Fruit fly (Drosophila melanogaster) whole organism, embryonic: ENCODE data around the gene CG15916.
A peak's percentile ranks its signal among the peaks of the same experiment; 100 is the strongest.

Experiments used
- Atf6 ChIP-seq: fragments of 200-800 bp; sonication (Bioruptor generic); IDR thresholded peaks from 2 replicates; pipeline ENCODE4 v1.3.6; 2022; ENCODE audit warnings: missing biosample characterization, missing genetic modification characterization
- Bdp1 ChIP-seq: fragments of 200-800 bp; sonication (Bioruptor generic); optimal IDR thresholded peaks from 3 replicates; lab custom pipeline; 2016; ENCODE audit warnings: missing biosample characterization, missing genetic modification characterization
- CG12659 ChIP-seq: fragments of 200-800 bp; sonication (Bioruptor generic); optimal IDR thresholded peaks from 3 replicates; lab custom pipeline; 2017; ENCODE audit warnings: mild to moderate bottlenecking, missing biosample characterization, missing genetic modification reagents, missing genetic modification characterization
- CG15011 ChIP-seq: fragments of 200-800 bp; sonication (Bioruptor generic); optimal IDR thresholded peaks from 3 replicates; lab custom pipeline; 2018; ENCODE audit warnings: missing biosample characterization, mild to moderate bottlenecking, missing genetic modification characterization
- CG1647 ChIP-seq: fragments of 200-800 bp; sonication (Bioruptor generic); optimal IDR thresholded peaks from 3 replicates; lab custom pipeline; 2016; ENCODE audit warnings: missing biosample characterization, missing genetic modification characterization
- CG18619 ChIP-seq: fragments of 200-800 bp; sonication (Bioruptor generic); optimal IDR thresholded peaks from 3 replicates; lab custom pipeline; 2017; ENCODE audit warnings: missing biosample characterization, mild to moderate bottlenecking, missing genetic modification characterization
- CG2199 ChIP-seq: fragments of 200-800 bp; sonication (Bioruptor generic); IDR thresholded peaks from 3 replicates; pipeline ENCODE4 v1.3.6; 2022; ENCODE audit warnings: missing biosample characterization, missing genetic modification characterization
- CG30020 ChIP-seq: fragments of 200-800 bp; optimal IDR thresholded peaks from 2 replicates; lab custom pipeline; 2019; ENCODE audit warnings: missing biosample characterization, mild to moderate bottlenecking, missing genetic modification characterization, moderate library complexity
- CG4282 ChIP-seq: fragments of 200-800 bp; sonication (Bioruptor generic); optimal IDR thresholded peaks from 2 replicates; lab custom pipeline; 2016; ENCODE audit warnings: missing biosample characterization, missing genetic modification characterization
- CG4617 ChIP-seq: fragments of 200-800 bp; sonication (Bioruptor generic); optimal IDR thresholded peaks from 3 replicates; lab custom pipeline; 2016; ENCODE audit warnings: missing biosample characterization, missing genetic modification characterization, borderline replicate concordance
- CG7786 ChIP-seq: fragments of 200-800 bp; sonication (Bioruptor generic); optimal IDR thresholded peaks from 2 replicates; lab custom pipeline; 2016; ENCODE audit warnings: missing biosample characterization, missing genetic modification characterization
- CG7928 ChIP-seq: fragments of 200-800 bp; sonication (Bioruptor generic); optimal IDR thresholded peaks from 2 replicates; lab custom pipeline; 2017; ENCODE audit warnings: missing biosample characterization, mild to moderate bottlenecking, missing genetic modification characterization
- CG7987 ChIP-seq: fragments of 200-800 bp; sonication (Bioruptor generic); optimal IDR thresholded peaks from 2 replicates; lab custom pipeline; 2018; ENCODE audit warnings: missing biosample characterization, mild to moderate bottlenecking, missing genetic modification characterization, moderate library complexity
- Chrac-16 ChIP-seq: fragments of 200-800 bp; sonication (Bioruptor generic); optimal IDR thresholded peaks from 3 replicates; lab custom pipeline; 2016; ENCODE audit warnings: missing biosample characterization, missing genetic modification characterization
- Dp ChIP-seq: fragments of 200-800 bp; sonication (Bioruptor generic); optimal IDR thresholded peaks from 2 replicates; lab custom pipeline; 2018; ENCODE audit warnings: missing biosample characterization, mild to moderate bottlenecking, missing genetic modification characterization, moderate library complexity
- ERR ChIP-seq: fragments of 200-800 bp; sonication (Bioruptor generic); optimal IDR thresholded peaks from 2 replicates; lab custom pipeline; 2016; ENCODE audit warnings: missing biosample characterization, missing genetic modification characterization
- Ets65A ChIP-seq: fragments of 200-800 bp; sonication (Bioruptor generic); peaks from one replicate; lab custom pipeline; 2016; ENCODE audit warnings: missing biosample characterization, missing genetic modification characterization
- Ets97D ChIP-seq: fragments of 200-800 bp; sonication (Bioruptor generic); optimal IDR thresholded peaks from 3 replicates; lab custom pipeline; 2016; ENCODE audit warnings: missing biosample characterization, missing genetic modification characterization
- GATAe ChIP-seq: fragments of 200-800 bp; sonication (Bioruptor generic); conservative IDR thresholded peaks from 2 replicates; pipeline ENCODE4 v1.3.6; 2022; ENCODE audit warnings: missing biosample characterization, missing genetic modification characterization
- H2.0 ChIP-seq: fragments of 200-800 bp; sonication (Bioruptor generic); IDR thresholded peaks from 2 replicates; pipeline ENCODE4 v1.3.6; 2022; ENCODE audit warnings: missing biosample characterization, missing genetic modification characterization
- HLH4C ChIP-seq: fragments of 200-800 bp; sonication (Bioruptor generic); IDR thresholded peaks from 3 replicates; pipeline ENCODE4 v1.3.6; 2022; ENCODE audit warnings: missing biosample characterization, missing genetic modification characterization; ENCODE audit not compliant: partially characterized antibody
- Hsf ChIP-seq: fragments of 200-800 bp; sonication (Bioruptor generic); optimal IDR thresholded peaks from 3 replicates; lab custom pipeline; 2016; ENCODE audit warnings: missing biosample characterization, missing genetic modification characterization
- NC2β ChIP-seq: fragments of 200-800 bp; sonication (Bioruptor generic); optimal IDR thresholded peaks from 2 replicates; lab custom pipeline; 2016; ENCODE audit warnings: missing biosample characterization, missing genetic modification characterization
- NFAT ChIP-seq: fragments of 200-800 bp; sonication (Bioruptor generic); IDR thresholded peaks from 2 replicates; pipeline ENCODE4 v1.3.6; 2022; ENCODE audit warnings: missing biosample characterization, missing genetic modification characterization
- Pdp1 ChIP-seq, 2 experiments: fragments of 200-800 bp; sonication (Bioruptor generic); optimal IDR thresholded peaks; 3 replicates each; lab custom pipeline; 2016; ENCODE audit warnings: missing biosample characterization in 2 of 2, missing genetic modification characterization in 2 of 2, mild to moderate bottlenecking in 1 of 2, moderate library complexity in 1 of 2
- Poxn ChIP-seq: fragments of 200-800 bp; sonication (Bioruptor generic); IDR thresholded peaks from 2 replicates; pipeline ENCODE4 v1.3.6; 2022; ENCODE audit warnings: missing biosample characterization, missing genetic modification characterization
- Scr ChIP-seq: fragments of 200-800 bp; sonication (Bioruptor generic); IDR thresholded peaks from 2 replicates; pipeline ENCODE4 v1.3.6; 2022; ENCODE audit warnings: missing biosample characterization, missing genetic modification characterization; ENCODE audit not compliant: partially characterized antibody
- YL-1 ChIP-seq: fragments of 200-800 bp; sonication (Bioruptor generic); optimal IDR thresholded peaks from 3 replicates; lab custom pipeline; 2017; ENCODE audit warnings: missing biosample characterization, mild to moderate bottlenecking, missing genetic modification characterization
- amos ChIP-seq: fragments of 200-800 bp; sonication (Bioruptor generic); IDR thresholded peaks from 2 replicates; pipeline ENCODE4 v1.3.6; 2022; ENCODE audit warnings: missing biosample characterization, missing genetic modification characterization; ENCODE audit not compliant: partially characterized antibody
- ap ChIP-seq: fragments of 200-800 bp; sonication (Bioruptor generic); IDR thresholded peaks from 2 replicates; pipeline ENCODE4 v1.3.6; 2022; ENCODE audit warnings: missing biosample characterization, missing genetic modification characterization
- cwo ChIP-seq: fragments of 200-800 bp; sonication (Bioruptor generic); optimal IDR thresholded peaks from 3 replicates; lab custom pipeline; 2017; ENCODE audit warnings: missing biosample characterization, missing genetic modification characterization, mild to moderate bottlenecking, moderate library complexity, missing genetic modification reagents
- dan ChIP-seq: fragments of 200-800 bp; sonication (Bioruptor generic); IDR thresholded peaks from 2 replicates; pipeline ENCODE4 v1.3.6; 2022; ENCODE audit warnings: missing biosample characterization, missing genetic modification characterization
- disco-r ChIP-seq: fragments of 200-800 bp; sonication (Bioruptor generic); optimal IDR thresholded peaks from 2 replicates; lab custom pipeline; 2016; ENCODE audit warnings: missing biosample characterization, missing genetic modification characterization
- fd3F ChIP-seq: fragments of 200-800 bp; sonication (Bioruptor generic); optimal IDR thresholded peaks from 2 replicates; lab custom pipeline; 2018; ENCODE audit warnings: missing biosample characterization, mild to moderate bottlenecking, missing genetic modification characterization, moderate library complexity
- fd64A ChIP-seq: fragments of 200-800 bp; sonication (Bioruptor generic); optimal IDR thresholded peaks from 3 replicates; lab custom pipeline; 2018; ENCODE audit warnings: missing biosample characterization, mild to moderate bottlenecking, missing genetic modification characterization
- grn ChIP-seq: fragments of 200-800 bp; sonication (Bioruptor generic); optimal IDR thresholded peaks from 3 replicates; lab custom pipeline; 2017; ENCODE audit warnings: missing biosample characterization, missing genetic modification characterization
- hb ChIP-seq: fragments of 200-800 bp; sonication (Bioruptor generic); IDR thresholded peaks from 3 replicates; pipeline ENCODE4 v1.3.6; 2022; ENCODE audit warnings: missing biosample characterization, missing genetic modification characterization; ENCODE audit not compliant: partially characterized antibody
- hbn ChIP-seq: fragments of 200-800 bp; sonication (Bioruptor generic); IDR thresholded peaks from 2 replicates; pipeline ENCODE4 v1.3.6; 2022; ENCODE audit warnings: missing biosample characterization, missing genetic modification characterization; ENCODE audit not compliant: partially characterized antibody
- ind ChIP-seq: fragments of 200-800 bp; sonication (Bioruptor generic); optimal IDR thresholded peaks from 3 replicates; lab custom pipeline; 2016; ENCODE audit warnings: missing biosample characterization, missing genetic modification characterization
- lab ChIP-seq: fragments of 200-800 bp; sonication (Bioruptor generic); optimal IDR thresholded peaks from 3 replicates; lab custom pipeline; 2017; ENCODE audit warnings: missing biosample characterization, missing genetic modification characterization, mild to moderate bottlenecking, moderate library complexity, missing genetic modification reagents
- nmo ChIP-seq: fragments of 200-800 bp; sonication (Bioruptor generic); optimal IDR thresholded peaks from 2 replicates; lab custom pipeline; 2018; ENCODE audit warnings: missing biosample characterization, mild to moderate bottlenecking, missing genetic modification characterization, moderate library complexity
- oc ChIP-seq: fragments of 200-800 bp; sonication (Bioruptor generic); optimal IDR thresholded peaks from 2 replicates; lab custom pipeline; 2018; ENCODE audit warnings: missing biosample characterization, mild to moderate bottlenecking, missing genetic modification characterization, moderate library complexity
- peb ChIP-seq: fragments of 200-800 bp; sonication (Bioruptor generic); IDR thresholded peaks from 2 replicates; pipeline ENCODE4 v1.3.6; 2022; ENCODE audit warnings: missing biosample characterization, missing genetic modification characterization
- pfk ChIP-seq: fragments of 200-800 bp; sonication (Bioruptor generic); optimal IDR thresholded peaks from 2 replicates; lab custom pipeline; 2018; ENCODE audit warnings: missing biosample characterization, mild to moderate bottlenecking, missing genetic modification characterization, moderate library complexity
- pum ChIP-seq: fragments of 200-800 bp; sonication (Bioruptor generic); optimal IDR thresholded peaks from 2 replicates; lab custom pipeline; 2016; ENCODE audit warnings: missing biosample characterization, missing genetic modification characterization
- pzg ChIP-seq: fragments of 200-800 bp; sonication (Bioruptor generic); optimal IDR thresholded peaks from 3 replicates; lab custom pipeline; 2018; ENCODE audit warnings: missing biosample characterization, mild to moderate bottlenecking, missing genetic modification characterization, moderate library complexity
- sens ChIP-seq: fragments of 200-800 bp; sonication (Bioruptor generic); peaks from one replicate; lab custom pipeline; 2016; ENCODE audit warnings: missing biosample characterization, missing genetic modification characterization
- sisA ChIP-seq: fragments of 200-800 bp; sonication (Bioruptor generic); IDR thresholded peaks from 2 replicates; pipeline ENCODE4 v1.3.6; 2022; ENCODE audit warnings: missing biosample characterization, missing genetic modification characterization
- unc-4 ChIP-seq: fragments of 200-800 bp; sonication (Bioruptor generic); IDR thresholded peaks from 2 replicates; pipeline ENCODE4 v1.3.6; 2022; ENCODE audit warnings: missing biosample characterization, missing genetic modification characterization; ENCODE audit not compliant: partially characterized antibody
- vfl ChIP-seq: fragments of 200-800 bp; sonication (Bioruptor generic); optimal IDR thresholded peaks from 2 replicates; lab custom pipeline; 2016; ENCODE audit warnings: missing biosample characterization, missing genetic modification characterization

Gene CG15916

dm6 chrX:15844139-15844538 is 46.2 kb upstream of the CG15916 start, which contains the start of the genes ArgRS and CG8578 (continued):
- TF ChIP-seq ap (GFP tag; lab: Robert Waterston, UW), result no peak
- peak; percentile 98 for TF ChIP-seq Ets65A (GFP tag; lab: Kevin White, UChicago)
- no peak for TF ChIP-seq oc (tag; lab: Kevin White, UChicago)
- TF ChIP-seq Chrac-16 (GFP tag; lab: Kevin White, UChicago), result peak; percentile 27
- TF ChIP-seq Poxn (GFP tag; lab: Robert Waterston, UW), result no peak
- no peak for TF ChIP-seq CG4282 (GFP tag; lab: Kevin White, UChicago)
- TF ChIP-seq sisA (GFP tag; lab: Robert Waterston, UW), result no peak; the same call in 1 of the 2 replicates
- TF ChIP-seq pum (GFP tag; lab: Kevin White, UChicago), result peak; percentile 89
- TF ChIP-seq GATAe (GFP tag; lab: Robert Waterston, UW), result 0 out of 2 replicates have a peak, but pooled peaks have one; percentile 15
- peak; percentile 43 for TF ChIP-seq CG7786 (GFP tag; lab: Kevin White, UChicago)
- no peak for TF ChIP-seq fd64A (GFP tag; lab: Kevin White, UChicago)
- TF ChIP-seq CG18619 (GFP tag; lab: Kevin White, UChicago), result no peak
- TF ChIP-seq NFAT (GFP tag; lab: Robert Waterston, UW), result no peak
- TF ChIP-seq lab (GFP tag; lab: Kevin White, UChicago), result no peak
- TF ChIP-seq amos (GFP tag; lab: Robert Waterston, UW), result peak; percentile 72; the same call in 1 of the 2 replicates
- peak; percentile 92 for TF ChIP-seq nmo (GFP tag; lab: Kevin White, UChicago)
- no peak for TF ChIP-seq H2.0 (GFP tag; lab: Robert Waterston, UW)
- no peak for TF ChIP-seq pfk (GFP tag; lab: Kevin White, UChicago)
- peak; percentile 23 for TF ChIP-seq vfl
- TF ChIP-seq CG2199, result no peak
- peak; percentile 30 for TF ChIP-seq NC2β (GFP tag; lab: Kevin White, UChicago)
- peak; percentile 41; the same call in 1 of the 2 replicates for TF ChIP-seq peb (GFP tag; lab: Robert Waterston, UW)
- TF ChIP-seq cwo (GFP tag; lab: Kevin White, UChicago), result no peak
- TF ChIP-seq CG7987 (GFP tag; lab: Kevin White, UChicago), result no peak
- TF ChIP-seq hb (GFP tag; lab: Robert Waterston, UW), result peak; percentile 82
- TF ChIP-seq ind, result peak; percentile 28

dm6 chrX:15849021-15849420 is 41.4 kb upstream of the CG15916 start, which contains the start of gene sun:
Gene sun (minus strand): TSS chrX:15849258.
- TF ChIP-seq Ets97D (GFP tag; lab: Kevin White, UChicago) (peak; percentile 67), CG30020 (tag; lab: Kevin White, UChicago) (peak; percentile 82), nmo (GFP tag; lab: Kevin White, UChicago) (peak; percentile 3), CG15011 (GFP tag; lab: Kevin White, UChicago) (no peak), Dp (peak; percentile 49), dan (GFP tag; lab: Robert Waterston, UW) (no peak), unc-4 (GFP tag; lab: Robert Waterston, UW) (peak; percentile 35; the same call in 1 of the 2 replicates), grn (GFP tag; lab: Kevin White, UChicago) (no peak), YL-1 (GFP tag; lab: Kevin White, UChicago) (peak; percentile 73), CG12659 (GFP tag; lab: Kevin White, UChicago) (peak; percentile 65), CG4617 (GFP tag; lab: Kevin White, UChicago) (peak; percentile 55), sens (GFP tag; lab: Kevin White, UChicago) (peak; percentile 66), HLH4C (0 out of 3 replicates have a peak, but pooled peaks have one; percentile 32), Pdp1 (GFP tag; optimal IDR thresholded peaks at IDR 0.05; lab: Kevin White, UChicago) (peak in 1 of 2 experiments; percentile 99), disco-r (no peak), CG1647 (no peak), Hsf (no peak), Bdp1 (no peak), hbn (GFP tag; lab: Robert Waterston, UW) (no peak; the same call in 1 of the 2 replicates), fd3F (no peak), pzg (GFP tag; lab: Kevin White, UChicago) (peak; percentile 79), ERR (GFP tag; lab: Kevin White, UChicago) (no peak), Atf6 (GFP tag; lab: Robert Waterston, UW) (0 out of 2 replicates have a peak, but pooled peaks have one; percentile 24), Scr (GFP tag; lab: Robert Waterston, UW) (peak; percentile 20; the same call in 1 of the 2 replicates), CG7928 (GFP tag; lab: Kevin White, UChicago) (no peak)
